Fruit fly (Drosophila melanogaster) whole organism, prepupa: Measurements from ENCODE around the gene CG17493.
A peak's percentile ranks its signal among the peaks of the same experiment; 100 is the strongest.

Experiments
- CG10631 ChIP-seq: fragments of 200-800 bp; sonication (Bioruptor generic); optimal IDR thresholded peaks from 2 replicates; lab custom pipeline; 2016; ENCODE audit warnings: missing biosample characterization, missing genetic modification characterization
- CG11762 ChIP-seq: fragments of 200-800 bp; sonication (Bioruptor generic); optimal IDR thresholded peaks from 3 replicates; lab custom pipeline; 2016; ENCODE audit warnings: missing biosample characterization, missing genetic modification characterization; ENCODE audit not compliant: insufficient read depth
- CG16779 ChIP-seq: fragments of 200-800 bp; sonication (Bioruptor generic); optimal IDR thresholded peaks from 3 replicates; lab custom pipeline; 2017; ENCODE audit warnings: missing biosample characterization, mild to moderate bottlenecking, missing genetic modification characterization
- CG8319 ChIP-seq: fragments of 200-800 bp; sonication (Bioruptor generic); optimal IDR thresholded peaks from 3 replicates; lab custom pipeline; 2016; ENCODE audit warnings: missing biosample characterization, missing genetic modification characterization
- Eip78C ChIP-seq: fragments of 200-800 bp; sonication (Bioruptor generic); peaks from one replicate; lab custom pipeline; 2016; ENCODE audit warnings: missing biosample characterization, missing genetic modification characterization
- Hr38 ChIP-seq: sonication (Bioruptor generic); optimal IDR thresholded peaks from 2 replicates; lab custom pipeline; 2016; ENCODE audit warnings: missing biosample characterization, missing genetic modification characterization
- salr ChIP-seq, 2 experiments: fragments of 200-800 bp; sonication (Bioruptor generic); optimal IDR thresholded peaks; 3 replicates each; lab custom pipeline; 2016 to 2018; ENCODE audit warnings: missing biosample characterization in 2 of 2, missing genetic modification characterization in 2 of 2, mild to moderate bottlenecking in 1 of 2
- svp ChIP-seq: fragments of 200-800 bp; sonication (Bioruptor generic); peaks from one replicate; lab custom pipeline; 2016; ENCODE audit warnings: missing biosample characterization, missing genetic modification characterization
- vri ChIP-seq: fragments of 200-800 bp; sonication (Bioruptor generic); optimal IDR thresholded peaks from 3 replicates; lab custom pipeline; 2016; ENCODE audit warnings: missing biosample characterization, mild to moderate bottlenecking, missing genetic modification characterization

CG17493 gene

dm6 chr2L:22578920-22579548, 29.2 kb downstream of the CG17493 start, which contains the start of gene Slmap:
Gene Slmap (plus strand): TSS chr2L:22579072.
- TF ChIP-seq Hr38 (GFP tag; lab: Kevin White, UChicago) (no peak), Eip78C (peak; percentile 18), CG16779 (no peak), CG8319 (no peak), vri (GFP tag; lab: Kevin White, UChicago) (no peak), svp (GFP tag; lab: Kevin White, UChicago) (peak; percentile 38), CG11762 (GFP tag; lab: Kevin White, UChicago) (no peak), salr (GFP tag; optimal IDR thresholded peaks at IDR 0.05; lab: Kevin White, UChicago) (peak in 1 of 2 experiments; percentile 13), CG10631 (GFP tag; lab: Kevin White, UChicago) (no peak)
